Worm (Caenorhabditis elegans): ENCODE data around the gene ZK616.61.

Gene ZK616.61

DNA sequence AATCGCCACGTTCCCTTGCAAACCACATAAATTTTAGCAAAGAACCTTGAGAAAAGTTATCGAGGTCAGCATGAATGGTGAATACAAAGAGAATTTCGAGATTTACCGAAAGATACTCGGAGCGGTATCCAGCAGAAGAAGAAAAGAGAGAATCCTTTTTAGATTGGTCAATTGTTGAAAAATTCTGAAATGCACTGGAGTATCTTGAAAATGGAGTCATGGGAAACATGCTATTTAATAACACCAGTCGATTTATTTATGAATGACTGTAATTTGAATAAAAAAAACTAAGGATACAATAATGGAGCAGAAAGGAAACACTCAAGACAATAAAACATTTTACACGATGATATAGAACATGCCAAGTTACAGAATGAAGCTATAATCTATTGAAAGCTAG lies 15.5 kb upstream of the ZK616.61 start:
- TF ChIP-seq ceh-36 (tag; optimal IDR thresholded peaks at IDR 0.05) (no peak), B0310.2 (tag; optimal IDR thresholded peaks at IDR 0.05) (no peak), ama-1 (optimal IDR thresholded peaks at IDR 0.05) (no peak), scrt-1 (GFP tag; IDR thresholded peaks at IDR 0.05) (no peak), hnd-1 (tag; optimal IDR thresholded peaks at IDR 0.05) (no peak), tbx-11 (GFP tag; IDR thresholded peaks at IDR 0.05) (no peak), tra-4 (tag; optimal IDR thresholded peaks at IDR 0.05) (no peak), hmg-4 (GFP tag; optimal IDR thresholded peaks at IDR 0.05) (no peak), tbx-37 (GFP tag; conservative IDR thresholded peaks at IDR 0.05) (no peak), sea-1 (GFP tag; conservative IDR thresholded peaks at IDR 0.05) (no peak)

DNA sequence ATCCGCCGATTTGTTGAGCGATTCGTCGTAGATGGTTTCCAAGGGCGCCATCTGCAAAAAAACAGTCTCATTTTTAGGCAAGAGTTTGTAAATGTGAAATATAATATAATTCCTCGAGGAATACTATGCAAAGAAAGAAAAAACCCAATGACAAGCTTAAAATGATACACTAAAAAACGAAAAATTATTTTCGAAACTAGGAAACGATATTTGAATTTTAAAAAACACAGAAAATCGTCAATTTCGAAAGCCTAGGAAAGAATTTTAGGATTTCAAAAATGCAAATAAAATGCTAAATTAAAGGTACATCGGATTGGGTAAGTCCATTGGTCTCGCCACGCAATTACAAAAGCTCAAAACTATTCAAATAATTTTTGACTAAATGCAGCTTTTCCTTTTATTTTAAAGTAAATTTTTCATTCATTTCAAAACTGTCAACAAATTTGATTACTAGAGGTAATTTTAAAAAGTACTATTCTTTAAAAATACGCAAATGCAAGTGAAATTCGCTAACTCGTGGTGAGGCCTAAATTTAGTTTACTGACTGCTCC lies 13.9 kb upstream of the ZK616.61 start, which contains the start of the genes htp-1 and ZK616.5:
htp-1 (minus strand) TSS at position 51 of the 551 bp plus-strand sequence.
ZK616.5 (plus strand) TSS at position 423 of the 551 bp plus-strand sequence.
- TF ChIP-seq ets-7 (tag; optimal IDR thresholded peaks at IDR 0.05) (no peak), tbx-37 (GFP tag; conservative IDR thresholded peaks at IDR 0.05) (no peak), aly-1 (tag; optimal IDR thresholded peaks at IDR 0.05) (no peak), pes-1 (GFP tag; IDR thresholded peaks at IDR 0.05) (no peak), scrt-1 (GFP tag; IDR thresholded peaks at IDR 0.05) (no peak), tbx-11 (GFP tag; IDR thresholded peaks at IDR 0.05) (no peak), sea-1 (GFP tag; conservative IDR thresholded peaks at IDR 0.05) (no peak), ceh-36 (tag; optimal IDR thresholded peaks at IDR 0.05) (no peak), hmbx-1 (tag; optimal IDR thresholded peaks at IDR 0.05) (no peak), tra-4 (tag; optimal IDR thresholded peaks at IDR 0.05) (no peak), hmg-4 (GFP tag; optimal IDR thresholded peaks at IDR 0.05) (no peak), flt-1 (GFP tag; IDR thresholded peaks at IDR 0.05) (no peak), ama-1 (optimal IDR thresholded peaks at IDR 0.05) (no peak), F13C5.2 (tag; optimal IDR thresholded peaks at IDR 0.05) (no peak)

DNA sequence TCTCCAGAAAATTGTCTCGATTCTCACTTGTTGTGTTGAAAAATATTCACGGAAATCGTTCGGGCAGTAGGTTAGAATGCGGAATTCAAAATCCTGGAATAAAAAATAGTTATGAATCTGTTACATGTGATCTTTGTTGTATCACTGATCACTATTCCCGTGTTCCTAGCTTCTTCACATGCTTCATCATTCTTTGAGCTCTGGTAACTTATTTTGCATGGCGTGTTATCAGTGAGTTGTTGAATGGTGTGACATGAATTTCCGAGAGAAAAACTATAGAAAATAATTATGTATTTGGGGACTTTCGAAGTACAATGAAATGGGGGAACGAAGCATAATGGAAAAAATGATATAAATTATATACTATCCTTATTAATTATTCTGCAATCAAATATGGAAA lies 11.9 kb upstream of the ZK616.61 start:
- TF ChIP-seq scrt-1 (GFP tag; IDR thresholded peaks at IDR 0.05): no peak

DNA sequence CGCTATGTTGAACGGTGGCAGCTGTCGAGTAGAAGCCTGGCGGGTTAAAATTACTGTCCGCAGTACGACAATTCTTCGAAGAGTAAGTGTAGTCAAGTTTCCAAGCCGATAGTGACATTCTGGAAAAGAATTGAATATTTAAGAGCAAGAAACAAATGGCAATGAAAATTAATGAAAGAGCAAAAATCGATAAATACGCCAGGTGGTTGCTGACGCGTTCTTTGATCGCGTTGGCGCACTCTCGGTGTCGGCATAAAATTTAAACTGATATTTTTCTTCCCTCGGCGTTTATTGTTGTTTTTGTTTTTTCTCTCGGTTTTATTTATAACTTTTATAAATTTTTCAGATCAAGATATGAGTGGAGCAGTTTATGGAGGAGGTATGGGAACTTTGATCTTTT lies 10.8 kb upstream of the ZK616.61 start, which contains the start of the genes perm-3 and swsn-6:
perm-3 (minus strand) TSS at position 118 of the 400 bp plus-strand sequence.
swsn-6 (plus strand) TSS at position 347 of the 400 bp plus-strand sequence.
- TF ChIP-seq F13C5.2 (tag; optimal IDR thresholded peaks at IDR 0.05) (peak; percentile 20), hmg-4 (GFP tag; optimal IDR thresholded peaks at IDR 0.05) (no peak)

DNA sequence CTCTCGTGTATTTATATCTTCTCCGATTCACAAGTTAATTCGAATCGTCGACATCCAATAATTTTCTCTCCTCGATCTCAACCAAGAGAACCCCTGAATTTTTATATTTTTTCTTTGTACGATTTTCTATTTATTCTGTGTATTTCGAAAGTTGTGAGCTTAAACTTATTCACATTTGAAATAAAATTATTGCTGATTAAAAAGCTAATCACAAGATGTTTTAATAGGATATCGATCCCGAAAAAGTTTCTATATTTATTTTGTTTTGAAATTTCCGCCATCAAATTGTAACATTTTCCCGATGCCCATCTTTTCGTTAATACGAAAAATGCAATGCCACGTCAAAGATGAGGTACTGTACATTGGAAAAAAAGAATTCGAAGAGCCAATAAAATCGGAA lies 8.7 kb upstream of the ZK616.61 start, which contains the start of gene ZK616.3:
ZK616.3 (plus strand) TSS at position 301 of the 400 bp plus-strand sequence.
- TF ChIP-seq ceh-13 (GFP tag; optimal IDR thresholded peaks at IDR 0.05) (no peak), tbx-37 (GFP tag; conservative IDR thresholded peaks at IDR 0.05) (no peak), B0310.2 (tag; optimal IDR thresholded peaks at IDR 0.05) (no peak), ama-1 (optimal IDR thresholded peaks at IDR 0.05) (no peak), hnd-1 (tag; optimal IDR thresholded peaks at IDR 0.05) (no peak), scrt-1 (GFP tag; IDR thresholded peaks at IDR 0.05) (no peak), tra-4 (tag; optimal IDR thresholded peaks at IDR 0.05) (no peak)

DNA sequence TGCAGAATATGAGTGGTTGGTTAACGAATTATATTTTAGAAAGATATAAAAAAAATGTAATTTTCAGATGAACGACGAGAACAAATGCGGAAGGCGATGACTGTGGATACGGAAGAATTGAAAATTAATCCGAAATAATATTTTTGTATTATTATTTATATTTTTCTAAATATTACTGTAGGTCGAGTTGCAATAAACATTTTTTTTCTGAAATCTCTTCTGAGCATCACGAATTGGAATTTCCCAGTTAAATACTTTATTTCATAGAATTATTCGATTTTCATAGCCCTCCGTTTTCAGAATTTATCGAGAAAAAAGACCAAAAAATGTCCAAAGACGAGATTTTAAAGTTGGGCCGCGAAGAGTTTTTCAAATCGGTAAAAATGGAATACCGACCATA lies 7.9 kb upstream of the ZK616.61 start, which contains the start of gene ZK616.2:
ZK616.2 (plus strand) TSS at position 301 of the 400 bp plus-strand sequence.
- TF ChIP-seq aly-1 (tag; optimal IDR thresholded peaks at IDR 0.05) (no peak), hnd-1 (tag; optimal IDR thresholded peaks at IDR 0.05) (no peak), F13C5.2 (tag; optimal IDR thresholded peaks at IDR 0.05) (no peak), flt-1 (GFP tag; IDR thresholded peaks at IDR 0.05) (no peak), ceh-36 (tag; optimal IDR thresholded peaks at IDR 0.05) (no peak), hmbx-1 (tag; optimal IDR thresholded peaks at IDR 0.05) (no peak), ets-7 (tag; optimal IDR thresholded peaks at IDR 0.05) (no peak), tra-4 (tag; optimal IDR thresholded peaks at IDR 0.05) (no peak), ama-1 (optimal IDR thresholded peaks at IDR 0.05) (no peak), sea-1 (GFP tag; conservative IDR thresholded peaks at IDR 0.05) (no peak), scrt-1 (GFP tag; IDR thresholded peaks at IDR 0.05) (no peak), hmg-4 (GFP tag; optimal IDR thresholded peaks at IDR 0.05) (no peak), tbx-37 (GFP tag; conservative IDR thresholded peaks at IDR 0.05) (no peak), pes-1 (GFP tag; IDR thresholded peaks at IDR 0.05) (no peak), B0310.2 (tag; optimal IDR thresholded peaks at IDR 0.05) (no peak), ceh-13 (GFP tag; optimal IDR thresholded peaks at IDR 0.05) (no peak)

DNA sequence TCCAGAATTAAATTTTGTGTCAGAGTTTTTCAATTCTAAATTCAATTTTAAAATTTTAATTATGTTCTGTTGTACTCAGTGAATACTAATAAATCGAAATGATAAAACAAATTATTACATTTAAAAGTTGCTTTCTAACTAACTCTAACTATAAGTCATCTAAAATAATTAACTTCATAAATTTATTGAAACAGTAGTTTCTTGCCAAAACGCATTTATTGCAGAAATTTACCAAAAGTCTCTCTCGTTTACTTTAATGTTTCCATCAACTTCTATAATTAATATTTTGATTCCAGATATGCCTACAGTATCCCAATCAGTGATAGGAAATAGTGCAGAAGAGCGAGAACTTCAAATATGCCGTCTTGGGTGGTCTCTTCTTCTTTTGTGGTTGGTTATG lies 4.8 kb upstream of the ZK616.61 start, which contains the start of gene ZK616.1:
ZK616.1 (plus strand) TSS at position 301 of the 400 bp plus-strand sequence.
- no peak for TF ChIP-seq ets-7 (tag; optimal IDR thresholded peaks at IDR 0.05)
- no peak for TF ChIP-seq sea-1 (GFP tag; conservative IDR thresholded peaks at IDR 0.05)
- no peak for TF ChIP-seq ama-1 (optimal IDR thresholded peaks at IDR 0.05)
- no peak for TF ChIP-seq flt-1 (GFP tag; IDR thresholded peaks at IDR 0.05)
- no peak for TF ChIP-seq B0310.2 (tag; optimal IDR thresholded peaks at IDR 0.05)
- TF ChIP-seq hmg-4 (GFP tag; optimal IDR thresholded peaks at IDR 0.05): no peak
- no peak for TF ChIP-seq scrt-1 (GFP tag; IDR thresholded peaks at IDR 0.05)
- no peak for TF ChIP-seq ceh-13 (GFP tag; optimal IDR thresholded peaks at IDR 0.05)
- TF ChIP-seq tbx-37 (GFP tag; conservative IDR thresholded peaks at IDR 0.05): no peak
- TF ChIP-seq F13C5.2 (tag; optimal IDR thresholded peaks at IDR 0.05): no peak
- no peak for TF ChIP-seq hmbx-1 (tag; optimal IDR thresholded peaks at IDR 0.05)
- no peak for TF ChIP-seq tbx-11 (GFP tag; IDR thresholded peaks at IDR 0.05)

DNA sequence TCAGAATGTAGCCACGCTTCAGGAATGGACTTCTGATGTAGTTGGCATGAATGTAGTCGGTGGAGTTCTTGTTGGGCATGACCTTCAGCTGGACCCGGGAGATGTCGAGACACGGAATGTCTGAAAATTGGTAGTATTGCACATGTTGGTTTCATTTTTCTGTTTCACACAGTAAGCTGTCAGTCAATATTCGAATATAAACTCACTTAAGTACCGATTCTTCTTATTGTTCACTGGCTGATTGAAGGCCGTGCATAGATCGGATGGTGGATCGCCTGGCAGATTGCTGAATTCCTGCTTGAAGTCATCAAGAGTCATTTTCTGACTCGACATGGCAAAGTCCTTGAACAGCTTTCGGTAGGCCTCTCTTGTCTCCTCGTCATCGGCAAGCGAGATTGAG lies 3.7 kb downstream of the ZK616.61 start:
- TF ChIP-seq flt-1 (GFP tag; IDR thresholded peaks at IDR 0.05) (no peak), ceh-36 (tag; optimal IDR thresholded peaks at IDR 0.05) (no peak), aly-1 (tag; optimal IDR thresholded peaks at IDR 0.05) (no peak)

Data from whole organism, early embryonic.